Worm (Caenorhabditis elegans): ENCODE measurements around the gene npp-10.

The npp-10 gene

ce11 chrIII:5992913-5993312, 26.4 kb downstream of the npp-10 start, which contains the start of gene T04C9.1:
T04C9.1 (plus strand) TSS chrIII:5993213.
- TF ChIP-seq tbx-11 (GFP tag; IDR thresholded peaks at IDR 0.05), result no peak
- TF ChIP-seq sea-1 (GFP tag; conservative IDR thresholded peaks at IDR 0.05), result no peak
- TF ChIP-seq tra-4 (tag; optimal IDR thresholded peaks at IDR 0.05), result no peak
- no peak for TF ChIP-seq ceh-36 (tag; optimal IDR thresholded peaks at IDR 0.05)
- no peak for TF ChIP-seq ets-7 (tag; optimal IDR thresholded peaks at IDR 0.05)
- TF ChIP-seq tbx-37 (GFP tag; conservative IDR thresholded peaks at IDR 0.05), result no peak
- TF ChIP-seq hmbx-1 (tag; optimal IDR thresholded peaks at IDR 0.05), result no peak
- TF ChIP-seq hmg-4 (GFP tag; optimal IDR thresholded peaks at IDR 0.05), result no peak
- TF ChIP-seq hnd-1 (tag; optimal IDR thresholded peaks at IDR 0.05), result no peak
- no peak for TF ChIP-seq ceh-13 (GFP tag; optimal IDR thresholded peaks at IDR 0.05)
- TF ChIP-seq B0310.2 (tag; optimal IDR thresholded peaks at IDR 0.05), result no peak
- TF ChIP-seq ama-1 (optimal IDR thresholded peaks at IDR 0.05), result no peak
- TF ChIP-seq flt-1 (GFP tag; IDR thresholded peaks at IDR 0.05), result no peak
- no peak for TF ChIP-seq scrt-1 (GFP tag; IDR thresholded peaks at IDR 0.05)
- no peak for TF ChIP-seq F13C5.2 (tag; optimal IDR thresholded peaks at IDR 0.05)

DNA sequence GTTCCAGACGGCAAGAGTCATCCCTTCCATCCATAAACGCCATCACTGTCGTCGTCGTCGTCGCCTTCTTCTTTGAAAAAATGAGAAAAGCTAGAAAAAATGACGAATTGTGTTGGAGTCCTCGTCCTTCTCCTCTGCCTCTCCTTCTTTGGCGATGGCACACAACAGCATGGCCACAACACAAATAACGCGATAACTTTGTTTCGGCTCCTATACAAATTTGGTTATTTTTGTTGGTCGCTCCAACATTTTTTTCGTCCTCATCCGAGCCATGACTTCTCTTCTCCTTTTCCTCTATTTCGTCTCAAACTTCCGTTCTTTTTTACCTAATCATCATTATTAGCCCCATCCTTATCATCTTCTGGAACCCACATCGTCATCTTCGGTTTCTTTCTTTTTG, 27.3 kb downstream of the npp-10 start:
- TF ChIP-seq ets-7 (tag; optimal IDR thresholded peaks at IDR 0.05), result no peak
- TF ChIP-seq scrt-1 (GFP tag; IDR thresholded peaks at IDR 0.05), result no peak
- no peak for TF ChIP-seq F13C5.2 (tag; optimal IDR thresholded peaks at IDR 0.05)
- TF ChIP-seq hnd-1 (tag; optimal IDR thresholded peaks at IDR 0.05), result no peak
- no peak for TF ChIP-seq B0310.2 (tag; optimal IDR thresholded peaks at IDR 0.05)
- TF ChIP-seq ama-1 (optimal IDR thresholded peaks at IDR 0.05), result no peak
- no peak for TF ChIP-seq flt-1 (GFP tag; IDR thresholded peaks at IDR 0.05)
- TF ChIP-seq pes-1 (GFP tag; IDR thresholded peaks at IDR 0.05), result no peak
- no peak for TF ChIP-seq ceh-36 (tag; optimal IDR thresholded peaks at IDR 0.05)
- no peak for TF ChIP-seq ceh-13 (GFP tag; optimal IDR thresholded peaks at IDR 0.05)
- TF ChIP-seq hmg-4 (GFP tag; optimal IDR thresholded peaks at IDR 0.05), result no peak
- no peak for TF ChIP-seq hmbx-1 (tag; optimal IDR thresholded peaks at IDR 0.05)
- no peak for TF ChIP-seq tbx-37 (GFP tag; conservative IDR thresholded peaks at IDR 0.05)
- no peak for TF ChIP-seq tra-4 (tag; optimal IDR thresholded peaks at IDR 0.05)
- TF ChIP-seq sea-1 (GFP tag; conservative IDR thresholded peaks at IDR 0.05), result no peak
- no peak for TF ChIP-seq tbx-11 (GFP tag; IDR thresholded peaks at IDR 0.05)
- no peak for TF ChIP-seq aly-1 (tag; optimal IDR thresholded peaks at IDR 0.05)

DNA sequence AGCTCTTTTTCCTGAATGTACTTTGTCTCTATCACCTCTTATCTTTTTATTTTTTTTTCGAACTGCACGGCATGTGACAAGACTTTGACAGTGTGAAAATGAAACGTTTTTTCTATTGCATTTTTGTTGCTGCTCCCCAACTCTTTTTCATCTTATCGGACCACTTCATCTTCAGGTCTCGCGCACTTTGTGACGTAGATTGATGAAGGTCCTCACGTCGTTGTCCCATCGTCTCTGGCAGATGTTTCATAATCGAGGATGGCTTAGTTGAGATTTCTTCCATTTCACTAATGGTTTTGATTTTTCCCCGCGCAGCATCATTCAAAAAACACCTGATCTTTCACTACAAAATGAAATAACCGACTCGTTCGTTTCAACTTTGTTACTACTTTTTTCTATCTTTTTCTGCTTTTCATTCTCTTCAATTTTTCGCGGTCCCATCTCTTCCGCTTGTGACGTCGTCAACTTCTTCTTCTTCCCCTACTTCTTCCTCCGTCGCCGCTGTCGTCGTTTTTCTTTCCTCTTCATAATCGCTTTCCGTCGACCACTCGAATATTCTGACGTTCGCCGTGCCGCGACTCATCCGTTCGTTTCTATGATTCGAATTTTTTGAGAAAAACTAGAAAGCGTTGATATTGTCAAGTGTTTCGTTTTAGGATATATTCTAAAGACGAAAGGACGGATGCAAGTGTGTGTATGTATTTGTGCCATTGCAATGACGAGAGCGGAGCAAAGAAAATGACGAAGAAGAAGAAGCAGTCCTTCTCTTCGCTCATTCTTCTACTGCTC, 28.0 kb downstream of the npp-10 start, which contains the start of gene T04C9.2:
TSS of gene T04C9.2 (plus strand) at position 739 of the 789 bp plus-strand sequence.
- TF ChIP-seq aly-1 (tag; optimal IDR thresholded peaks at IDR 0.05), result no peak
- no peak for TF ChIP-seq ama-1 (optimal IDR thresholded peaks at IDR 0.05)
- no peak for TF ChIP-seq tbx-37 (GFP tag; conservative IDR thresholded peaks at IDR 0.05)

DNA sequence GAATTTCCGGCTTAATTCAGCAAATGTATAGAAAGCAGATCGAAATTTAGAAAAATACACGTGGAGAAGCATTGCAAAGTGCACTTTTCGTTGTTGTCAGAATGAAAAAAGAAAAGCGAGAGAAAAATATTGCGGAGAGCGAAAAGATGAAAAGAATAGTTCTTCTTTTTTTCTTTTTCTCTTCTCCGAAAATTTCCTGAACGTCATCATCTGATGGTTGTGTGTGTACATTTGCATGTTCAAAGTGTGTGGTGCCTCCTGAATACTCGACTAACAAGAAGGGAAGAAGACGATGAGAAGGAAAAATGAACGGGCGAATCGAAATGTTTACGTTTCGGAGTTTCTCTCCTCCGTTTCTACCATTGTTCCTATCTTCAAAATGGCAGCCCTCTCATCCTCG, 29.3 kb downstream of the npp-10 start:
- TF ChIP-seq F13C5.2 (tag; optimal IDR thresholded peaks at IDR 0.05), result no peak
- TF ChIP-seq pes-1 (GFP tag; IDR thresholded peaks at IDR 0.05), result no peak
- no peak for TF ChIP-seq aly-1 (tag; optimal IDR thresholded peaks at IDR 0.05)
- TF ChIP-seq hmg-4 (GFP tag; optimal IDR thresholded peaks at IDR 0.05), result no peak
- TF ChIP-seq tbx-37 (GFP tag; conservative IDR thresholded peaks at IDR 0.05), result no peak
- TF ChIP-seq ets-7 (tag; optimal IDR thresholded peaks at IDR 0.05), result no peak
- no peak for TF ChIP-seq B0310.2 (tag; optimal IDR thresholded peaks at IDR 0.05)
- TF ChIP-seq scrt-1 (GFP tag; IDR thresholded peaks at IDR 0.05), result no peak
- no peak for TF ChIP-seq flt-1 (GFP tag; IDR thresholded peaks at IDR 0.05)
- no peak for TF ChIP-seq ceh-36 (tag; optimal IDR thresholded peaks at IDR 0.05)
- TF ChIP-seq ama-1 (optimal IDR thresholded peaks at IDR 0.05), result no peak
- no peak for TF ChIP-seq tra-4 (tag; optimal IDR thresholded peaks at IDR 0.05)
- no peak for TF ChIP-seq tbx-11 (GFP tag; IDR thresholded peaks at IDR 0.05)

DNA sequence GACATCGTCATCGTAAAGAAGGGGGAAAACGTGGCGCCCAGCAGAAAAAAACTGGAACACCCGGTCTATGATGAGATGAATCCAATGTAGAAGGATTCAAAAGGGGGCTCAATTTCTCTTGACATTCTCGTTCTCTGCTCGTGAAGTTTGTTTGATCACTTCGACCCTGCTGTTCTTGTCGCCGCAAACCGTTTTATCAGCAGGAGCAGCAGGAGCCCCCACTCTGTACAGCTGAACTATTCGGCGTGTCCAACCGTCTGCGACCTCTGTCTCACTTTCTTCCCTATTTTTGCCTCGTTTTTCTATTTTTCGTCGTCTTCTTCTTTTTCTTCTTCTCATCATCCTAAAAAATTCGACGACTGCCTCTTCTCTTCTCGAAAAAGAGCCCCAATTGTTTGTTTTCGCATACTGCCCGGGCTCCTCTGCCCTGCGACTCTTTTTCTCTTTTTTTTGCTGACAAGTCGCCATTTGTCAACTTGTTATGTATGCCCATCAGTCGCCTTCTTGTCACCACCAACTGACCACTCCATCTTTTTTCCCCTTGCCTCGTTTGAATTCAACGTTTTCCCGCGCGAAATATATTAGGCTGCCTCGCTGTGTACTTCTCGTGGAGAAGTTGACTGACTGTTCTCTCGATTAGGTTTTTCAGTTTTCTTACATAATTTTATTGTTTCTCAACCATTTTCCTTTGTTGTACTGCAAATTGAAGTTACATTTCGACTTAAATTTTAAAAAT, 30.2 kb downstream of the npp-10 start:
- TF ChIP-seq tbx-37 (GFP tag; conservative IDR thresholded peaks at IDR 0.05), result no peak
- no peak for TF ChIP-seq ceh-13 (GFP tag; optimal IDR thresholded peaks at IDR 0.05)
- TF ChIP-seq ama-1 (optimal IDR thresholded peaks at IDR 0.05), result no peak
- no peak for TF ChIP-seq tra-4 (tag; optimal IDR thresholded peaks at IDR 0.05)
- TF ChIP-seq ceh-36 (tag; optimal IDR thresholded peaks at IDR 0.05), result no peak
- no peak for TF ChIP-seq B0310.2 (tag; optimal IDR thresholded peaks at IDR 0.05)
- no peak for TF ChIP-seq aly-1 (tag; optimal IDR thresholded peaks at IDR 0.05)
- TF ChIP-seq sea-1 (GFP tag; conservative IDR thresholded peaks at IDR 0.05), result no peak
- TF ChIP-seq flt-1 (GFP tag; IDR thresholded peaks at IDR 0.05), result no peak
- TF ChIP-seq F13C5.2 (tag; optimal IDR thresholded peaks at IDR 0.05), result no peak
- TF ChIP-seq pes-1 (GFP tag; IDR thresholded peaks at IDR 0.05), result no peak

- TF ChIP-seq aly-1 (tag; optimal IDR thresholded peaks at IDR 0.05) (no peak), hmbx-1 (tag; optimal IDR thresholded peaks at IDR 0.05) (no peak), pes-1 (GFP tag; IDR thresholded peaks at IDR 0.05) (no peak), ceh-36 (tag; optimal IDR thresholded peaks at IDR 0.05) (no peak)
These were observed 30.9 kb downstream of the npp-10 start for ce11 chrIII:5988461-5988860.

DNA sequence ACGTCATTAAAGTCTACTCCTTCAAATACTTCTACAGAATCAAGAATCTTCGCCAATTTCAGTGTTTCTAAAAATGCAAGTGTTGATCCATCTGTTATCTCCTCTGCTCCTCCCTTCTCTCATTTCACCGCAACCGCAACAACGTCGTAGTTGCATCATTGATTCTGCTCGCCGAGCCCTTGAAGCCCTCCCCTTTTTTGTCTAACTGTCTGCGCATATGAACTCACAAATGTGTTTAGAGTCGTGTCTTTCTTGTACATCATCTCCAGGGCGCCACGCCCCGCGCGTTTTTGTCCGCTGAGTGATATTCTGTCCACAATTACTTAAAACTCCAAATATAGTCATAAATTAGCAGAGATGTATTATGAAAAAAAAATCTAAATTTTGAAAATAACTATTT, 31.4 kb downstream of the npp-10 start:
- no peak for TF ChIP-seq ets-7 (tag; optimal IDR thresholded peaks at IDR 0.05)
- no peak for TF ChIP-seq tra-4 (tag; optimal IDR thresholded peaks at IDR 0.05)
- no peak for TF ChIP-seq ceh-36 (tag; optimal IDR thresholded peaks at IDR 0.05)
- no peak for TF ChIP-seq sea-1 (GFP tag; conservative IDR thresholded peaks at IDR 0.05)
- no peak for TF ChIP-seq tbx-11 (GFP tag; IDR thresholded peaks at IDR 0.05)
- TF ChIP-seq aly-1 (tag; optimal IDR thresholded peaks at IDR 0.05), result no peak
- no peak for TF ChIP-seq B0310.2 (tag; optimal IDR thresholded peaks at IDR 0.05)
- no peak for TF ChIP-seq hmg-4 (GFP tag; optimal IDR thresholded peaks at IDR 0.05)
- no peak for TF ChIP-seq hnd-1 (tag; optimal IDR thresholded peaks at IDR 0.05)
- no peak for TF ChIP-seq flt-1 (GFP tag; IDR thresholded peaks at IDR 0.05)
- no peak for TF ChIP-seq pes-1 (GFP tag; IDR thresholded peaks at IDR 0.05)
- no peak for TF ChIP-seq hmbx-1 (tag; optimal IDR thresholded peaks at IDR 0.05)
- TF ChIP-seq scrt-1 (GFP tag; IDR thresholded peaks at IDR 0.05), result no peak
- no peak for TF ChIP-seq F13C5.2 (tag; optimal IDR thresholded peaks at IDR 0.05)
- TF ChIP-seq ama-1 (optimal IDR thresholded peaks at IDR 0.05), result no peak
- no peak for TF ChIP-seq ceh-13 (GFP tag; optimal IDR thresholded peaks at IDR 0.05)
- no peak for TF ChIP-seq tbx-37 (GFP tag; conservative IDR thresholded peaks at IDR 0.05)

Measured in whole organism, early embryonic.